Fruit fly (Drosophila melanogaster): Measurements from ENCODE around the gene Ssu72.

dm6 chrX:19690050-19690449, 25.7 kb downstream of the Ssu72 start:
- TF ChIP-seq EcR (GFP tag; optimal IDR thresholded peaks at IDR 0.05) (no peak), CG9948 (tag; optimal IDR thresholded peaks at IDR 0.05) (no peak), D1 (tag; optimal IDR thresholded peaks at IDR 0.05) (no peak), fd96Ca (GFP tag; IDR thresholded peaks at IDR 0.05) (no peak), gl (tag; optimal IDR thresholded peaks at IDR 0.05) (no peak), CG34367 (tag; optimal IDR thresholded peaks at IDR 0.05) (no peak), CG8159 (tag; optimal IDR thresholded peaks at IDR 0.05) (no peak), Pif1B (GFP tag; optimal IDR thresholded peaks at IDR 0.05) (no peak), CG12605 (GFP tag; IDR thresholded peaks at IDR 0.05) (no peak), Ets98B (GFP tag; IDR thresholded peaks at IDR 0.05) (no peak), CG17806 (tag; optimal IDR thresholded peaks at IDR 0.05) (no peak), rn (GFP tag; IDR thresholded peaks at IDR 0.05) (no peak), CG15710 (tag; optimal IDR thresholded peaks at IDR 0.05) (no peak), CG14655 (GFP tag; optimal IDR thresholded peaks at IDR 0.05) (no peak)
